Fruit fly (Drosophila melanogaster): ENCODE results near the gene CG9853.

The CG9853 gene

dm6 chr3R:4402884-4403705 is 1.3 kb upstream of the CG9853 start, which contains the start of gene lost (continued):
- TF ChIP-seq Ada2b (GFP tag; IDR thresholded peaks at IDR 0.05) (no peak), Optix (GFP tag; IDR thresholded peaks at IDR 0.05) (no peak), CG4820 (GFP tag; optimal IDR thresholded peaks at IDR 0.05) (no peak), CG17802 (tag; optimal IDR thresholded peaks at IDR 0.05) (peak; percentile 82), gem (tag; optimal IDR thresholded peaks at IDR 0.05) (peak; percentile 40), CrebB (tag; optimal IDR thresholded peaks at IDR 0.05) (peak; percentile 21), CG1529 (GFP tag; optimal IDR thresholded peaks at IDR 0.05) (no peak), CG6791 (GFP tag; IDR thresholded peaks at IDR 0.05; ENCODE audit: partially characterized antibody) (peak; percentile 100), ftz-f1 (GFP tag; optimal IDR thresholded peaks at IDR 0.05) (no peak), slp2 (GFP tag; optimal IDR thresholded peaks at IDR 0.05) (no peak), tap (tag; optimal IDR thresholded peaks at IDR 0.05) (peak; percentile 9), tna (GFP tag; IDR thresholded peaks at IDR 0.05; ENCODE audit: partially characterized antibody) (peak; percentile 96), CG8478 (optimal IDR thresholded peaks at IDR 0.05) (no peak), scrt (GFP tag; optimal IDR thresholded peaks at IDR 0.05) (no peak), Dref (GFP tag; IDR thresholded peaks at IDR 0.05) (peak; percentile 94), CG34224 (GFP tag; IDR thresholded peaks at IDR 0.05; ENCODE audit: partially characterized antibody) (peak; percentile 98), CG11560 (tag; IDR thresholded peaks at IDR 0.05) (no peak), Deaf1 (tag; optimal IDR thresholded peaks at IDR 0.05) (no peak), CG14050 (GFP tag; IDR thresholded peaks at IDR 0.05) (no peak), CG11456 (GFP tag; IDR thresholded peaks at IDR 0.05) (peak; percentile 55; the same call in 1 of the 3 replicates), CG10654 (GFP tag; optimal IDR thresholded peaks at IDR 0.05) (no peak), CG11093 (GFP tag; IDR thresholded peaks at IDR 0.05) (no peak)

dm6 chr3R:4400497-4400833 is 1.4 kb downstream of the CG9853 start, which contains the start of gene CG14647:
Gene CG14647, plus strand, starts transcription at chr3R:4400510.
- TF ChIP-seq sr (GFP tag; IDR thresholded peaks at IDR 0.05) = peak; percentile 36; the same call in 1 of the 3 replicates
- peak; percentile 65 for TF ChIP-seq MESR4 (GFP tag; optimal IDR thresholded peaks at IDR 0.05)
- no peak for TF ChIP-seq pan (optimal IDR thresholded peaks at IDR 0.05)
- peak in 1 of 2 experiments; percentile 14 for TF ChIP-seq pan (GFP tag; optimal IDR thresholded peaks at IDR 0.05 in 1 of 2, IDR thresholded peaks at IDR 0.05 in 1 of 2)
- no peak for TF ChIP-seq CG10959 (GFP tag; IDR thresholded peaks at IDR 0.05)
- no peak for TF ChIP-seq fd96Cb (tag; optimal IDR thresholded peaks at IDR 0.05)
- peak; percentile 61 for TF ChIP-seq Med (GFP tag)
- no peak for TF ChIP-seq nom (GFP tag; optimal IDR thresholded peaks at IDR 0.05)
- TF ChIP-seq CG10979 (tag; optimal IDR thresholded peaks at IDR 0.05) = no peak
- peak; percentile 67 for TF ChIP-seq MBD-R2 (GFP tag; IDR thresholded peaks at IDR 0.05)
- TF ChIP-seq amos (GFP tag; IDR thresholded peaks at IDR 0.05; ENCODE audit: partially characterized antibody) = no peak
- TF ChIP-seq Dref (GFP tag; IDR thresholded peaks at IDR 0.05) = peak; percentile 35
- no peak for TF ChIP-seq CkIIα-i1 (GFP tag; IDR thresholded peaks at IDR 0.05)
- peak; percentile 54; the same call in 1 of the 2 replicates for TF ChIP-seq CG1024 (GFP tag; IDR thresholded peaks at IDR 0.05)
- peak; percentile 4 for TF ChIP-seq CG12769 (tag; optimal IDR thresholded peaks at IDR 0.05)
- 0 out of 2 replicates have a peak, but pooled peaks have one; percentile 19 for TF ChIP-seq crol (GFP tag; IDR thresholded peaks at IDR 0.05)
- no peak for TF ChIP-seq CG15073 (GFP tag; optimal IDR thresholded peaks at IDR 0.05)
- no peak for TF ChIP-seq kah (GFP tag; optimal IDR thresholded peaks at IDR 0.05)
- TF ChIP-seq CG6791 (GFP tag; IDR thresholded peaks at IDR 0.05; ENCODE audit: partially characterized antibody) = no peak
- TF ChIP-seq phol (tag; optimal IDR thresholded peaks at IDR 0.05) = no peak
- no peak for TF ChIP-seq pb (GFP tag; optimal IDR thresholded peaks at IDR 0.05)
- TF ChIP-seq CG15514 (GFP tag; optimal IDR thresholded peaks at IDR 0.05) = peak; percentile 76
- TF ChIP-seq CG34422 (GFP tag; IDR thresholded peaks at IDR 0.05) = peak; percentile 23; the same call in 1 of the 3 replicates
- no peak for TF ChIP-seq H15 (GFP tag; IDR thresholded peaks at IDR 0.05)
- TF ChIP-seq Fer2 (tag; optimal IDR thresholded peaks at IDR 0.05) = no peak
- peak in 1 of 2 experiments; percentile 24 for TF ChIP-seq crp (GFP tag; optimal IDR thresholded peaks at IDR 0.05)
- TF ChIP-seq kay (GFP tag; optimal IDR thresholded peaks at IDR 0.05) = no peak
- TF ChIP-seq CG9609 (GFP tag; optimal IDR thresholded peaks at IDR 0.05) = no peak
- no peak for TF ChIP-seq cg (GFP tag; optimal IDR thresholded peaks at IDR 0.05)
- TF ChIP-seq luna (GFP tag; optimal IDR thresholded peaks at IDR 0.05) = no peak

Data from whole organism, embryonic.